Worm (Caenorhabditis elegans) whole organism, midembryonic: ENCODE data around the gene F09E5.14.

Experiments used
- T22C8.4 ChIP-seq: fragments of 200-800 bp; sonication (Bioruptor generic); IDR thresholded peaks from 2 replicates; pipeline ENCODE4 v1.3.6; 2022; ENCODE audit warnings: missing genetic modification characterization, missing compliant biosample characterization
- flt-1 ChIP-seq: fragments of 200-800 bp; sonication (Bioruptor generic); IDR thresholded peaks from 2 replicates; pipeline ENCODE4 v1.3.6; 2022; ENCODE audit warnings: missing genetic modification characterization, missing compliant biosample characterization
- ztf-23 ChIP-seq: fragments of 200-800 bp; sonication (Bioruptor generic); IDR thresholded peaks from 2 replicates; pipeline ENCODE4 v1.3.6; 2022; ENCODE audit warnings: missing genetic modification reagents, missing genetic modification characterization, missing compliant biosample characterization
- ztf-29 ChIP-seq: fragments of 200-800 bp; sonication (Bioruptor generic); IDR thresholded peaks from 2 replicates; pipeline ENCODE4 v1.3.6; 2022; ENCODE audit warnings: missing genetic modification reagents, missing genetic modification characterization, missing compliant biosample characterization

DNA sequence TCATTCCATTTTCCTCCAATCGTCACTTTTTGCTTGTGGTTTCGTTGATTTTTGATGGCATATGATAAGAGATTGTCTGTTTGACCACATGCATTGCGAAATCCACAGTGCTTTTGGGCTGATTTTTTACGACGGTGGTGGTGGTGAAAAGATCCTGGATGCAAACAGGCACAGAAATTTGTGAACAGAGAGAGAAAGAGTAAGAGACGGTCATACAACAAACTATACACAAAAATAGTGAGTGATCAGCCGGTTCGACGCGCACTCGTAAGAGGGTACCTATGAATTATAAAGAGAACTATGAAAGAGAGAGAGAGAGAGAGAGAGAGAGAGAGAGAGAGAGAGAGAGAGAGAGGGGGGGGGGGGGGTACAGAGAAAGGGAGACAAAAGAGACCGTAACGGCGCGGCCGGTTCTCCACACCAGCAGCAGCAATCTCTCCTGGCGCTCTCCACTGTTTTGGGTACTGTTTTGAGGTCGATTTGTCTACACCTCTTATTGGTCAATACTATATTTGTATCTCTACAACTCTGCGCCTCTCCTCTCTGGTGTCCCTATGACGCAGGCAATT is 22.9 kb downstream of the F09E5.14 start:
- TF ChIP-seq T22C8.4 (GFP tag; lab: Robert Waterston, UW) (no peak), flt-1 (GFP tag; lab: Robert Waterston, UW) (no peak), ztf-23 (GFP tag; lab: Robert Waterston, UW) (no peak), ztf-29 (GFP tag; lab: Robert Waterston, UW) (no peak)
